Fruit fly (Drosophila melanogaster) whole organism, wandering third instar larva: ENCODE data around the gene CG42399.
A peak's percentile ranks its signal among the peaks of the same experiment; 100 is the strongest.

Source experiments
- Abd-B ChIP-seq: fragments of >200 bp; optimal IDR thresholded peaks from 2 replicates; lab custom pipeline; 2017; ENCODE audit warnings: missing biosample characterization, missing genetic modification characterization
- CG32264 ChIP-seq: fragments of 200-800 bp; sonication (Bioruptor generic); optimal IDR thresholded peaks from 2 replicates; lab custom pipeline; 2016; ENCODE audit warnings: missing biosample characterization, missing genetic modification characterization
- CG9705 ChIP-seq: fragments of 200-800 bp; sonication (Bioruptor generic); optimal IDR thresholded peaks from 2 replicates; lab custom pipeline; 2018; ENCODE audit warnings: missing biosample characterization, mild to moderate bottlenecking, missing genetic modification characterization
- CrebA ChIP-seq: fragments of 200-800 bp; sonication (Bioruptor generic); optimal IDR thresholded peaks from 2 replicates; lab custom pipeline; 2016; ENCODE audit warnings: missing biosample characterization, mild to moderate bottlenecking, missing genetic modification characterization, borderline replicate concordance
- GATAd ChIP-seq: sonication (Bioruptor generic); optimal IDR thresholded peaks from 2 replicates; lab custom pipeline; 2016; ENCODE audit warnings: missing biosample characterization, missing genetic modification characterization
- Hnf4 ChIP-seq: fragments of 200-800 bp; sonication (Bioruptor generic); optimal IDR thresholded peaks from 2 replicates; lab custom pipeline; 2016; ENCODE audit warnings: missing biosample characterization, mild to moderate bottlenecking, missing genetic modification characterization
- Hr78 ChIP-seq: fragments of >200 bp; optimal IDR thresholded peaks from 2 replicates; lab custom pipeline; 2017; ENCODE audit warnings: missing biosample characterization, missing genetic modification characterization
- Hr83 ChIP-seq: fragments of 200-300 bp; sonication (Bioruptor generic); optimal IDR thresholded peaks from 2 replicates; lab custom pipeline; 2016; ENCODE audit warnings: missing biosample characterization, mild to moderate bottlenecking, missing genetic modification characterization, moderate library complexity; ENCODE audit not compliant: poor library complexity, severe bottlenecking
- Jra ChIP-seq: sonication (Bioruptor generic); optimal IDR thresholded peaks from 2 replicates; lab custom pipeline; 2016; ENCODE audit warnings: missing biosample characterization, missing genetic modification characterization
- Mio ChIP-seq: sonication (Bioruptor generic); optimal IDR thresholded peaks from 2 replicates; lab custom pipeline; 2016; ENCODE audit warnings: missing biosample characterization, missing genetic modification characterization
- Myc ChIP-seq: fragments of >200 bp; optimal IDR thresholded peaks from 2 replicates; lab custom pipeline; 2017
- N ChIP-seq: fragments of >200 bp; optimal IDR thresholded peaks from 2 replicates; lab custom pipeline; 2018; ENCODE audit warnings: missing biosample characterization, missing external identifiers, missing genetic modification characterization
- Rel ChIP-seq, 2 experiments: fragments of 200-800 bp; sonication (Bioruptor generic) in 1 of 2; optimal IDR thresholded peaks; 2 replicates in 1 of 2; 3 replicates in 1 of 2; lab custom pipeline; 2016 to 2019; ENCODE audit warnings: mild to moderate bottlenecking in 2 of 2, missing biosample characterization in 2 of 2, missing genetic modification characterization in 2 of 2, moderate library complexity in 1 of 2
- Vsx2 ChIP-seq: fragments of 200-300, 225-300 bp; sonication (Bioruptor generic); optimal IDR thresholded peaks from 2 replicates; lab custom pipeline; 2018; ENCODE audit warnings: missing biosample characterization, missing genetic modification characterization; ENCODE audit not compliant: partially characterized antibody
- br ChIP-seq: fragments of 200-800 bp; sonication (Bioruptor generic); optimal IDR thresholded peaks from 2 replicates; lab custom pipeline; 2016; ENCODE audit warnings: missing biosample characterization, missing genetic modification characterization
- brk ChIP-seq: fragments of 200-800 bp; sonication (Bioruptor generic); optimal IDR thresholded peaks from 2 replicates; lab custom pipeline; 2016; ENCODE audit warnings: missing biosample characterization, mild to moderate bottlenecking, missing genetic modification characterization
- dsf ChIP-seq: sonication (Bioruptor generic); optimal IDR thresholded peaks from 2 replicates; lab custom pipeline; 2016; ENCODE audit warnings: missing biosample characterization, missing genetic modification characterization, borderline replicate concordance
- foxo ChIP-seq, 2 experiments: fragments of 200-800 bp; sonication (Bioruptor generic); optimal IDR thresholded peaks; 2 replicates in 1 of 2; 3 replicates in 1 of 2; lab custom pipeline; 2016 to 2017; ENCODE audit warnings: missing biosample characterization in 2 of 2, missing genetic modification characterization in 2 of 2
- fru ChIP-seq: fragments of 200-800 bp; sonication (Bioruptor generic); optimal IDR thresholded peaks from 3 replicates; lab custom pipeline; 2016; ENCODE audit warnings: missing biosample characterization, mild to moderate bottlenecking, missing genetic modification characterization
- pan ChIP-seq: fragments of >200 bp; optimal IDR thresholded peaks from 2 replicates; lab custom pipeline; 2017
- psq ChIP-seq: fragments of 200-800 bp; sonication (Bioruptor generic); optimal IDR thresholded peaks from 3 replicates; lab custom pipeline; 2017; ENCODE audit warnings: missing biosample characterization, mild to moderate bottlenecking, missing genetic modification characterization, moderate library complexity
- rgr ChIP-seq: fragments of 200-800 bp; sonication (Bioruptor generic); optimal IDR thresholded peaks from 3 replicates; lab custom pipeline; 2016; ENCODE audit warnings: missing biosample characterization, mild to moderate bottlenecking, missing genetic modification characterization
- sage ChIP-seq: fragments of 200-800 bp; sonication (Bioruptor generic); optimal IDR thresholded peaks from 2 replicates; lab custom pipeline; 2016; ENCODE audit warnings: missing biosample characterization, mild to moderate bottlenecking, missing genetic modification characterization
- sv ChIP-seq: fragments of 200-800 bp; sonication (Bioruptor generic); optimal IDR thresholded peaks from 3 replicates; lab custom pipeline; 2016; ENCODE audit warnings: missing biosample characterization, missing genetic modification characterization
- tai ChIP-seq: sonication (Bioruptor generic); optimal IDR thresholded peaks from 2 replicates; lab custom pipeline; 2016; ENCODE audit warnings: missing biosample characterization, missing genetic modification characterization
- usp ChIP-seq: fragments of >200 bp; optimal IDR thresholded peaks from 2 replicates; lab custom pipeline; 2017; ENCODE audit warnings: missing biosample characterization, missing genetic modification characterization
- woc ChIP-seq: sonication (Bioruptor generic); optimal IDR thresholded peaks from 2 replicates; lab custom pipeline; 2016; ENCODE audit warnings: missing biosample characterization, mild to moderate bottlenecking, missing genetic modification characterization

Gene CG42399

dm6 chr2L:106540-106939 is 46.6 kb downstream of the CG42399 start, which contains the start of the genes Nhe1 and Sam-S:
Gene Nhe1, minus strand, starts transcription at chr2L:106732.
Gene Sam-S, plus strand, starts transcription at chr2L:106903.
- no peak for TF ChIP-seq Jra (GFP tag; lab: Kevin White, UChicago)
- TF ChIP-seq br (GFP tag; lab: Kevin White, UChicago) = no peak
- no peak for TF ChIP-seq fru (GFP tag; lab: Kevin White, UChicago)
- no peak for TF ChIP-seq pan (lab: Kevin White, UChicago)
- TF ChIP-seq Vsx2 (GFP tag; lab: Kevin White, UChicago) = no peak
- TF ChIP-seq, all 38 proteins: peak for 0

- TF ChIP-seq GATAd = no peak
- TF ChIP-seq CG32264 (GFP tag; lab: Kevin White, UChicago) = no peak
- peak; percentile 23 for TF ChIP-seq sage (GFP tag; lab: Kevin White, UChicago)
- peak; percentile 49 for TF ChIP-seq Myc
- TF ChIP-seq Hr83 = peak; percentile 72
- peak; percentile 67 for TF ChIP-seq Hnf4 (GFP tag; lab: Kevin White, UChicago)
Measured at dm6 chr2L:102161-102761, 50.8 kb downstream of the CG42399 start, which contains the start of gene Creld. Gene Creld, plus strand, starts transcription at chr2L:102380.

dm6 chr2L:94639-95059 is 58.5 kb downstream of the CG42399 start, which contains the start of gene Zir:
Gene Zir, plus strand, starts transcription at chr2L:94739.
- TF ChIP-seq tai (GFP tag; lab: Kevin White, UChicago) (no peak), usp (no peak), woc (peak; percentile 73), Rel (GFP tag; optimal IDR thresholded peaks at IDR 0.05; lab: Kevin White, UChicago) (no peak), Rel (tag; optimal IDR thresholded peaks at IDR 0.05; lab: Kevin White, UChicago) (peak; percentile 73), brk (GFP tag; lab: Kevin White, UChicago) (peak; percentile 13), Mio (GFP tag; lab: Kevin White, UChicago) (no peak), Jra (GFP tag; lab: Kevin White, UChicago) (no peak), Hr83 (peak; percentile 21), N (GFP tag; lab: Kevin White, UChicago) (no peak), Abd-B (GFP tag; lab: Kevin White, UChicago) (no peak), foxo (GFP tag; optimal IDR thresholded peaks at IDR 0.05; lab: Kevin White, UChicago) (no peak), Vsx2 (GFP tag; lab: Kevin White, UChicago) (no peak), CG9705 (GFP tag; lab: Kevin White, UChicago) (no peak), CrebA (GFP tag; lab: Kevin White, UChicago) (no peak), GATAd (no peak), dsf (GFP tag; lab: Kevin White, UChicago) (no peak), Hr78 (GFP tag; lab: Kevin White, UChicago) (no peak), sv (no peak), CG32264 (GFP tag; lab: Kevin White, UChicago) (peak; percentile 26), rgr (no peak), psq (GFP tag; lab: Kevin White, UChicago) (no peak)
